Worm (Caenorhabditis elegans) whole organism, L1 larva: ENCODE results near the gene C23G10.10.

ENCODE experiments used
- C04F5.9 ChIP-seq: sonication (generic microtip); optimal IDR thresholded peaks from 2 replicates; lab custom pipeline; 2016; ENCODE audit warnings: missing genetic modification characterization, missing compliant biosample characterization
- C34B4.2 ChIP-seq: sonication (generic microtip); optimal IDR thresholded peaks from 2 replicates; lab custom pipeline; 2017; ENCODE audit warnings: mild to moderate bottlenecking, missing genetic modification characterization, missing compliant biosample characterization
- F16B12.6 ChIP-seq: fragments of 150-350 bp; optimal IDR thresholded peaks from 2 replicates; lab custom pipeline; 2014; ENCODE audit warnings: missing biosample characterization, missing genetic modification characterization
- Y116A8C.19 ChIP-seq: sonication (generic microtip); optimal IDR thresholded peaks from 2 replicates; lab custom pipeline; 2016; ENCODE audit warnings: missing compliant biosample characterization, missing genetic modification characterization, borderline replicate concordance
- aha-1 ChIP-seq: fragments of 150-350 bp; optimal IDR thresholded peaks from 2 replicates; lab custom pipeline; 2014; ENCODE audit warnings: missing biosample characterization, missing genetic modification characterization
- alr-1 ChIP-seq: fragments of 200-800 bp; sonication (Bioruptor generic); optimal IDR thresholded peaks from 2 replicates; lab custom pipeline; 2018; ENCODE audit warnings: borderline replicate concordance, mild to moderate bottlenecking, missing genetic modification characterization, missing compliant biosample characterization
- aly-2 ChIP-seq: fragments of 150-350 bp; optimal IDR thresholded peaks from 2 replicates; lab custom pipeline; 2014; ENCODE audit warnings: missing biosample characterization, missing genetic modification characterization
- ceh-63 ChIP-seq: fragments of 200-800 bp; sonication (Bioruptor generic); optimal IDR thresholded peaks from 2 replicates; lab custom pipeline; 2018; ENCODE audit warnings: mild to moderate bottlenecking, missing genetic modification characterization, missing compliant biosample characterization
- ceh-82 ChIP-seq, 3 experiments: fragments of 150-350 bp in 1 of 3; sonication (generic microtip) in 2 of 3; optimal IDR thresholded peaks; 2 replicates each; lab custom pipeline; 2014 to 2017; ENCODE audit warnings: missing biosample characterization in 3 of 3, missing genetic modification characterization in 3 of 3
- ceh-88 ChIP-seq: fragments of 200-800 bp; sonication (Bioruptor generic); IDR thresholded peaks from 2 replicates; pipeline ENCODE4 v1.3.6; 2022; ENCODE audit warnings: missing genetic modification characterization, missing compliant biosample characterization
- ceh-90 ChIP-seq: sonication (generic microtip); optimal IDR thresholded peaks from 2 replicates; lab custom pipeline; 2016; ENCODE audit warnings: missing genetic modification characterization, missing compliant biosample characterization
- ces-1 ChIP-seq: fragments of 150-350 bp; optimal IDR thresholded peaks from 2 replicates; lab custom pipeline; 2014; ENCODE audit warnings: missing biosample characterization, missing genetic modification reagents, missing genetic modification characterization
- dpl-1 ChIP-seq, 3 experiments: fragments of 150-350 bp in 2 of 3; sonication (generic microtip) in 1 of 3; optimal IDR thresholded peaks; 2 replicates each; lab custom pipeline; 2014 to 2017; ENCODE audit warnings: missing biosample characterization in 3 of 3, missing genetic modification characterization in 3 of 3, missing genetic modification reagents in 3 of 3
- efl-1 ChIP-seq, 4 experiments: fragments of 150-350 bp; optimal IDR thresholded peaks in 3 of 4; peaks in 1 of 4; 1 replicate in 1 of 4; 2 replicates in 3 of 4; lab custom pipeline; 2014; ENCODE audit warnings: missing biosample characterization in 2 of 4, missing genetic modification characterization in 2 of 4, missing genetic modification reagents in 2 of 4
- egl-13 ChIP-seq: sonication (generic microtip); optimal IDR thresholded peaks from 2 replicates; lab custom pipeline; 2016; ENCODE audit warnings: missing genotype, missing genetic modification reagents, missing genetic modification characterization, missing compliant biosample characterization
- egl-27 ChIP-seq, 2 experiments: fragments of 150-350 bp in 1 of 2; sonication (generic microtip); optimal IDR thresholded peaks; 3 replicates each; lab custom pipeline; 2017 to 2018; ENCODE audit warnings: missing biosample characterization in 2 of 2, missing genetic modification characterization in 2 of 2, missing genetic modification reagents in 2 of 2
- elt-2 ChIP-seq: sonication (generic microtip); optimal IDR thresholded peaks from 2 replicates; lab custom pipeline; 2016; ENCODE audit warnings: missing genetic modification characterization, mild to moderate bottlenecking, inconsistent platforms, missing compliant biosample characterization, missing genetic modification reagents
- fkh-10 ChIP-seq: sonication (generic microtip); optimal IDR thresholded peaks from 2 replicates; lab custom pipeline; 2017; ENCODE audit warnings: missing biosample characterization, missing genetic modification reagents, missing genetic modification characterization
- fkh-8 ChIP-seq: sonication (generic microtip); optimal IDR thresholded peaks from 2 replicates; lab custom pipeline; 2016; ENCODE audit warnings: mild to moderate bottlenecking, missing genetic modification characterization, missing compliant biosample characterization
- fos-1 ChIP-seq: fragments of 150-350 bp; optimal IDR thresholded peaks from 2 replicates; lab custom pipeline; 2014; ENCODE audit warnings: missing biosample characterization, missing genetic modification characterization
- grh-1 ChIP-seq: fragments of 200-800 bp; sonication (Bioruptor generic); IDR thresholded peaks from 2 replicates; pipeline ENCODE4 v1.3.6; 2022; ENCODE audit warnings: missing genetic modification reagents, missing genetic modification characterization, missing compliant biosample characterization
- hlh-17 ChIP-seq: fragments of 200-800 bp; sonication (Bioruptor generic); optimal IDR thresholded peaks from 2 replicates; lab custom pipeline; 2018; ENCODE audit warnings: missing genetic modification characterization, mild to moderate bottlenecking, missing compliant biosample characterization, moderate library complexity, borderline replicate concordance
- hlh-4 ChIP-seq: sonication (generic microtip); optimal IDR thresholded peaks from 2 replicates; lab custom pipeline; 2016; ENCODE audit warnings: mild to moderate bottlenecking, missing genetic modification characterization, missing compliant biosample characterization
- jun-1 ChIP-seq: fragments of 150-350 bp; optimal IDR thresholded peaks from 2 replicates; lab custom pipeline; 2014; ENCODE audit warnings: missing biosample characterization, missing genetic modification reagents, missing genetic modification characterization
- lin-39 ChIP-seq: fragments of 150-350 bp; optimal IDR thresholded peaks from 2 replicates; lab custom pipeline; 2014; ENCODE audit warnings: missing biosample characterization, missing genetic modification reagents, missing genetic modification characterization
- lir-3 ChIP-seq: sonication (generic microtip); optimal IDR thresholded peaks from 2 replicates; lab custom pipeline; 2016; ENCODE audit warnings: mild to moderate bottlenecking, missing genetic modification characterization, moderate library complexity, missing compliant biosample characterization; ENCODE audit not compliant: poor library complexity
- lsy-2 ChIP-seq, 2 experiments: fragments of 150-350 bp; optimal IDR thresholded peaks; 2 replicates each; lab custom pipeline; 2014; ENCODE audit warnings: missing biosample characterization in 2 of 2, missing genetic modification characterization in 2 of 2
- mab-9 ChIP-seq: fragments of 200-800 bp; sonication (Bioruptor generic); IDR thresholded peaks from 2 replicates; pipeline ENCODE4 v1.3.6; 2022; ENCODE audit warnings: missing genetic modification reagents, missing genetic modification characterization, missing compliant biosample characterization
- mdl-1 ChIP-seq, 2 experiments: fragments of 150-350 bp; optimal IDR thresholded peaks; 2 replicates each; lab custom pipeline; 2014 to 2017; ENCODE audit warnings: missing biosample characterization in 2 of 2, missing genetic modification characterization in 2 of 2, inconsistent platforms in 1 of 2
- mef-2 ChIP-seq: fragments of 150-350 bp; optimal IDR thresholded peaks from 2 replicates; lab custom pipeline; 2014; ENCODE audit warnings: missing biosample characterization, missing genetic modification characterization
- nhr-11 ChIP-seq: fragments of 150-350 bp; optimal IDR thresholded peaks from 2 replicates; lab custom pipeline; 2014; ENCODE audit warnings: missing biosample characterization, missing genetic modification characterization
- nhr-12 ChIP-seq: sonication (generic microtip); optimal IDR thresholded peaks from 2 replicates; lab custom pipeline; 2017; ENCODE audit warnings: missing biosample characterization, missing genetic modification characterization
- nhr-19 ChIP-seq: fragments of 200-800 bp; sonication (Bioruptor generic); conservative IDR thresholded peaks from 2 replicates; pipeline ENCODE4 v1.3.6; 2022; ENCODE audit warnings: missing genetic modification characterization, missing compliant biosample characterization
- nhr-20 ChIP-seq: sonication (generic microtip); optimal IDR thresholded peaks from 2 replicates; lab custom pipeline; 2016; ENCODE audit warnings: mild to moderate bottlenecking, missing genetic modification characterization, missing compliant biosample characterization
- nhr-237 ChIP-seq: fragments of 150-350 bp; optimal IDR thresholded peaks from 2 replicates; lab custom pipeline; 2014; ENCODE audit warnings: missing biosample characterization, missing genetic modification characterization
- nhr-28 ChIP-seq: fragments of 150-350 bp; optimal IDR thresholded peaks from 2 replicates; lab custom pipeline; 2014; ENCODE audit warnings: missing biosample characterization, missing genetic modification characterization
- nhr-76 ChIP-seq: sonication (generic microtip); optimal IDR thresholded peaks from 2 replicates; lab custom pipeline; 2017; ENCODE audit warnings: missing biosample characterization, missing genetic modification characterization
- nhr-77 ChIP-seq: fragments of 150-350 bp; optimal IDR thresholded peaks from 2 replicates; lab custom pipeline; 2014; ENCODE audit warnings: missing biosample characterization, missing genetic modification characterization
- pax-3 ChIP-seq: fragments of 200-800 bp; sonication (Bioruptor generic); optimal IDR thresholded peaks from 2 replicates; lab custom pipeline; 2018; ENCODE audit warnings: mild to moderate bottlenecking, missing genetic modification characterization, moderate library complexity, missing compliant biosample characterization
- pqm-1 ChIP-seq: sonication (generic microtip); optimal IDR thresholded peaks from 3 replicates; lab custom pipeline; 2017; ENCODE audit warnings: missing biosample characterization, missing genetic modification characterization
- rnt-1 ChIP-seq: sonication (generic microtip); optimal IDR thresholded peaks from 2 replicates; lab custom pipeline; 2016; ENCODE audit warnings: mild to moderate bottlenecking, missing genetic modification characterization, moderate library complexity, missing compliant biosample characterization
- snpc-4 ChIP-seq: fragments of 150-350 bp; optimal IDR thresholded peaks from 2 replicates; lab custom pipeline; 2014; ENCODE audit warnings: missing biosample characterization, missing genetic modification characterization
- sox-4 ChIP-seq: sonication (generic microtip); optimal IDR thresholded peaks from 2 replicates; lab custom pipeline; 2016; ENCODE audit warnings: missing genetic modification characterization, missing compliant biosample characterization
- sup-37 ChIP-seq: fragments of 200-800 bp; sonication (Bioruptor generic); optimal IDR thresholded peaks from 2 replicates; lab custom pipeline; 2018; ENCODE audit warnings: mild to moderate bottlenecking, missing genetic modification characterization, missing compliant biosample characterization
- swsn-7 ChIP-seq: sonication (generic microtip); optimal IDR thresholded peaks from 2 replicates; lab custom pipeline; 2016; ENCODE audit warnings: missing genetic modification characterization, missing compliant biosample characterization
- tbx-2 ChIP-seq: sonication (generic microtip); optimal IDR thresholded peaks from 2 replicates; lab custom pipeline; 2016; ENCODE audit warnings: missing genetic modification characterization, missing compliant biosample characterization
- unc-130 ChIP-seq: fragments of 150-350 bp; optimal IDR thresholded peaks from 2 replicates; lab custom pipeline; 2017; ENCODE audit warnings: missing biosample characterization, missing genetic modification characterization, inconsistent platforms
- unc-30 ChIP-seq: sonication (generic microtip); optimal IDR thresholded peaks from 2 replicates; lab custom pipeline; 2017; ENCODE audit warnings: missing biosample characterization, missing genetic modification characterization
- unc-98 ChIP-seq: fragments of 200-800 bp; sonication (Bioruptor generic); IDR thresholded peaks from 2 replicates; pipeline ENCODE4 v1.3.6; 2022; ENCODE audit warnings: missing genetic modification characterization, missing compliant biosample characterization
- vab-15 ChIP-seq: sonication (generic microtip); optimal IDR thresholded peaks from 2 replicates; lab custom pipeline; 2017; ENCODE audit warnings: missing genotype, mild to moderate bottlenecking, missing genetic modification characterization, missing compliant biosample characterization
- xbp-1 ChIP-seq: sonication (generic microtip); optimal IDR thresholded peaks from 2 replicates; lab custom pipeline; 2016; ENCODE audit warnings: missing genetic modification characterization, missing compliant biosample characterization
- zip-4 ChIP-seq: fragments of 200-800 bp; sonication (Bioruptor generic); optimal IDR thresholded peaks from 2 replicates; lab custom pipeline; 2018; ENCODE audit warnings: mild to moderate bottlenecking, missing genetic modification characterization, moderate library complexity, missing compliant biosample characterization
- ztf-4 ChIP-seq: fragments of 150-350 bp; optimal IDR thresholded peaks from 2 replicates; lab custom pipeline; 2014; ENCODE audit warnings: missing biosample characterization, missing genetic modification characterization

The C23G10.10 gene

DNA sequence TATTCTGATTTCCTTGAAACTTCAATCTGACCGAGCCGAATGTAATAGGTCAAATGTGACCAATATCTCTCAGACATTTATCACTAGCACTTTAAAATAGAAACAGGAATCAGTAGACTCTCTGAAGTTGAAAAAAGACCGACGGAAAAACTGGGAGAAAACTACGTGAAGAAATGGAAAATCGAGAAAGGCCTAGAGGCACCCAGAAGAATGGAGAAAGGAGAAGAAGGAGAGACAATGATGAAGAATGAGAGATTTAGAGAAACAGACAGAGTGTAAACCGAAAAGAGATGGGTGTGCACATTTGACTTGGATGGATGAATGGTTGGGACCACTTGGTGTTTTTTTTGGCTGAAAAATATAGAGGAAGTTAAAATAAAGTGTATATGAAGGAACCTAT, 43.8 kb downstream of the C23G10.10 start (continued):
- TF ChIP-seq C04F5.9 (tag; lab: Kevin White, UChicago) = no peak
- TF ChIP-seq lin-39 (tag; lab: Kevin White, UChicago) = no peak
- TF ChIP-seq zip-4 = no peak
- TF ChIP-seq nhr-77 (tag; lab: Kevin White, UChicago) = no peak
- peak; percentile 25 to 30 for TF ChIP-seq efl-1 (optimal IDR thresholded peaks at IDR 0.05; lab: Kevin White, UChicago)
- peak; percentile 8 to 29 for TF ChIP-seq efl-1 (GFP tag; optimal IDR thresholded peaks at IDR 0.05 in 1 of 2; lab: Kevin White, UChicago)
- no peak for TF ChIP-seq elt-2 (tag; lab: Kevin White, UChicago)
- no peak for TF ChIP-seq snpc-4
- TF ChIP-seq aha-1 = no peak
- TF ChIP-seq rnt-1 (tag; lab: Kevin White, UChicago) = peak; percentile 70
- peak; percentile 36 for TF ChIP-seq nhr-19 (GFP tag; lab: Robert Waterston, UW)
- TF ChIP-seq Y116A8C.19 = no peak
- peak; percentile 2 for TF ChIP-seq aly-2
- peak; percentile 40 for TF ChIP-seq swsn-7 (tag; lab: Kevin White, UChicago)
- TF ChIP-seq tbx-2 (tag; lab: Kevin White, UChicago) = no peak
- TF ChIP-seq sox-4 (tag; lab: Kevin White, UChicago) = no peak
- no peak for TF ChIP-seq ces-1 (GFP tag; lab: Kevin White, UChicago)
- TF ChIP-seq hlh-17 (GFP tag; lab: Kevin White, UChicago) = no peak
- TF ChIP-seq ceh-82 (tag; optimal IDR thresholded peaks at IDR 0.05; lab: Kevin White, UChicago) = peak in 2 of 3 experiments; percentile 5 to 67
- TF ChIP-seq lsy-2 (tag; optimal IDR thresholded peaks at IDR 0.05; lab: Kevin White, UChicago) = peak; percentile 43 to 56
- no peak for TF ChIP-seq vab-15 (tag; lab: Kevin White, UChicago)
- no peak for TF ChIP-seq mdl-1 (tag; optimal IDR thresholded peaks at IDR 0.05; lab: Kevin White, UChicago)
- no peak for TF ChIP-seq fkh-8 (tag; lab: Kevin White, UChicago)
- TF ChIP-seq egl-27 (tag; optimal IDR thresholded peaks at IDR 0.05; lab: Kevin White, UChicago) = no peak
- no peak for TF ChIP-seq pax-3
- peak; percentile 60 for TF ChIP-seq nhr-20 (tag; lab: Kevin White, UChicago)
- no peak for TF ChIP-seq mab-9 (GFP tag; lab: Robert Waterston, UW)
- TF ChIP-seq hlh-4 (tag; lab: Kevin White, UChicago) = no peak
- TF ChIP-seq sup-37 = no peak
- TF ChIP-seq lir-3 (tag; lab: Kevin White, UChicago) = no peak
- no peak for TF ChIP-seq jun-1 (tag; lab: Kevin White, UChicago)
- TF ChIP-seq ceh-63 = no peak
- TF ChIP-seq nhr-28 (tag; lab: Kevin White, UChicago) = no peak
- TF ChIP-seq nhr-237 (tag; lab: Kevin White, UChicago) = no peak
- peak; percentile 25 for TF ChIP-seq fos-1 (tag; lab: Kevin White, UChicago)
- TF ChIP-seq egl-13 (tag; lab: Kevin White, UChicago) = no peak
- no peak for TF ChIP-seq unc-98
- TF ChIP-seq nhr-12 (tag; lab: Kevin White, UChicago) = no peak
- no peak for TF ChIP-seq fkh-10 (GFP tag; lab: Kevin White, UChicago)
- TF ChIP-seq alr-1 = no peak
- TF ChIP-seq nhr-76 (tag; lab: Kevin White, UChicago) = no peak
- no peak for TF ChIP-seq ceh-90 (tag; lab: Kevin White, UChicago)
- TF ChIP-seq unc-130 (tag; lab: Kevin White, UChicago) = no peak
- no peak for TF ChIP-seq mef-2 (tag; lab: Kevin White, UChicago)
- peak; percentile 3 for TF ChIP-seq xbp-1 (tag; lab: Kevin White, UChicago)
- TF ChIP-seq unc-30 (tag; lab: Kevin White, UChicago) = no peak
- TF ChIP-seq ztf-4 = no peak
- TF ChIP-seq F16B12.6 (tag; lab: Kevin White, UChicago) = no peak
- peak in 1 of 3 experiments; percentile 26 for TF ChIP-seq dpl-1 (GFP tag; optimal IDR thresholded peaks at IDR 0.05; lab: Kevin White, UChicago)
- TF ChIP-seq grh-1 (GFP tag; lab: Robert Waterston, UW) = no peak
- no peak for TF ChIP-seq C34B4.2
- no peak for TF ChIP-seq ceh-88 (GFP tag; lab: Robert Waterston, UW)
- TF ChIP-seq pqm-1 (tag; lab: Kevin White, UChicago) = no peak
- no peak for TF ChIP-seq nhr-11
